Fruit fly (Drosophila melanogaster): ENCODE results near the gene yip2.

yip2 gene

dm6 chr2L:9912570-9913260 lies 2.3 kb upstream of the yip2 start, which contains the start of the genes Etl1 and Srp54 (continued):
- TF ChIP-seq Deaf1 (tag; optimal IDR thresholded peaks at IDR 0.05) (no peak), CG18262 (tag; optimal IDR thresholded peaks at IDR 0.05) (no peak), stwl (tag; optimal IDR thresholded peaks at IDR 0.05) (peak; percentile 71), CG33557 (GFP tag; optimal IDR thresholded peaks at IDR 0.05) (no peak), sima (GFP tag; optimal IDR thresholded peaks at IDR 0.05) (no peak), Hand (GFP tag; optimal IDR thresholded peaks at IDR 0.05) (no peak), Sry-δ (GFP tag; optimal IDR thresholded peaks at IDR 0.05) (peak; percentile 28), CG13123 (GFP tag; optimal IDR thresholded peaks at IDR 0.05) (no peak), Dek (tag; optimal IDR thresholded peaks at IDR 0.05) (no peak), CG4282 (GFP tag; optimal IDR thresholded peaks at IDR 0.05) (no peak), Gug (GFP tag; IDR thresholded peaks at IDR 0.05) (peak; percentile 39; the same call in 2 of the 4 replicates), Dp (GFP tag; optimal IDR thresholded peaks at IDR 0.05) (peak; percentile 77), CG8290 (GFP tag; optimal IDR thresholded peaks at IDR 0.05) (peak; percentile 10), CG8290 (tag; optimal IDR thresholded peaks at IDR 0.05) (no peak), Abd-B (GFP tag; optimal IDR thresholded peaks at IDR 0.05) (peak; percentile 27), CG7839 (tag; optimal IDR thresholded peaks at IDR 0.05) (no peak), scrt (GFP tag; optimal IDR thresholded peaks at IDR 0.05) (no peak), Bdp1 (GFP tag; optimal IDR thresholded peaks at IDR 0.05) (no peak), Opbp (GFP tag; IDR thresholded peaks at IDR 0.05; ENCODE audit: partially characterized antibody) (peak; percentile 4; the same call in 1 of the 3 replicates), vnd (GFP tag; IDR thresholded peaks at IDR 0.05; ENCODE audit: partially characterized antibody) (no peak), en (GFP tag; optimal IDR thresholded peaks at IDR 0.05) (no peak), jigr1 (GFP tag; IDR thresholded peaks at IDR 0.05) (peak; percentile 54; the same call in 1 of the 3 replicates), CG8359 (GFP tag; optimal IDR thresholded peaks at IDR 0.05; ENCODE audit: borderline replicate concordance) (no peak), lbe (GFP tag; optimal IDR thresholded peaks at IDR 0.05) (no peak), grau (tag; optimal IDR thresholded peaks at IDR 0.05) (no peak), Nf-YC (tag; optimal IDR thresholded peaks at IDR 0.05) (peak; percentile 35), Rfx (GFP tag; IDR thresholded peaks at IDR 0.05) (0 out of 2 replicates have a peak, but pooled peaks have one; percentile 26), CG14965 (GFP tag; optimal IDR thresholded peaks at IDR 0.05; ENCODE audit: borderline replicate concordance) (no peak), gcm (GFP tag; optimal IDR thresholded peaks at IDR 0.05) (peak; percentile 13), run (tag; optimal IDR thresholded peaks at IDR 0.05) (no peak), pho (GFP tag; optimal IDR thresholded peaks at IDR 0.05) (no peak), hkb (optimal IDR thresholded peaks at IDR 0.05) (peak; percentile 84), hkb (GFP tag; IDR thresholded peaks at IDR 0.05) (no peak), CG30431 (GFP tag; optimal IDR thresholded peaks at IDR 0.05) (no peak), CG2120 (GFP tag; optimal IDR thresholded peaks at IDR 0.05) (peak; percentile 12), CG1024 (GFP tag; IDR thresholded peaks at IDR 0.05) (no peak), CG9727 (GFP tag; optimal IDR thresholded peaks at IDR 0.05) (no peak), exex (tag; optimal IDR thresholded peaks at IDR 0.05) (peak; percentile 1), Sin3A (optimal IDR thresholded peaks at IDR 0.05) (peak; percentile 93), CG14441 (GFP tag; IDR thresholded peaks at IDR 0.05) (no peak), CG11560 (tag; IDR thresholded peaks at IDR 0.05) (no peak), CG12071 (GFP tag; optimal IDR thresholded peaks at IDR 0.05) (no peak), vfl (GFP tag; optimal IDR thresholded peaks at IDR 0.05) (no peak), Hey (tag; optimal IDR thresholded peaks at IDR 0.05) (no peak), CG3995 (GFP tag; optimal IDR thresholded peaks at IDR 0.05) (peak; percentile 22), CG4617 (GFP tag; optimal IDR thresholded peaks at IDR 0.05; ENCODE audit: borderline replicate concordance) (peak; percentile 30), CG4328 (GFP tag; optimal IDR thresholded peaks at IDR 0.05) (no peak), sens-2 (GFP tag; IDR thresholded peaks at IDR 0.05) (no peak), CG11085 (GFP tag; IDR thresholded peaks at IDR 0.05) (no peak), E2f1 (GFP tag; IDR thresholded peaks at IDR 0.05) (no peak), CG3847 (GFP tag; IDR thresholded peaks at IDR 0.05) (peak; percentile 39; the same call in 1 of the 2 replicates)

Measured in whole organism, embryonic.